Fruit fly (Drosophila melanogaster) whole organism, embryonic: Measurements from ENCODE around the gene Ilp6.

ENCODE experiments used
- C15 ChIP-seq: fragments of 200-800 bp; sonication (Bioruptor generic); IDR thresholded peaks from 3 replicates; pipeline ENCODE4 v1.3.6; 2022; ENCODE audit warnings: missing biosample characterization, missing genetic modification characterization
- CG1024 ChIP-seq: fragments of 200-800 bp; sonication (Bioruptor generic); IDR thresholded peaks from 2 replicates; pipeline ENCODE4 v1.3.6; 2022; ENCODE audit warnings: missing biosample characterization, missing genetic modification characterization
- CG10431 ChIP-seq: fragments of 200-800 bp; sonication (Bioruptor generic); optimal IDR thresholded peaks from 3 replicates; lab custom pipeline; 2018; ENCODE audit warnings: missing biosample characterization, mild to moderate bottlenecking, missing genetic modification characterization
- CG10959 ChIP-seq: fragments of 200-800 bp; sonication (Bioruptor generic); IDR thresholded peaks from 2 replicates; pipeline ENCODE4 v1.3.6; 2022; ENCODE audit warnings: missing biosample characterization, missing genetic modification characterization
- CG12071 ChIP-seq: fragments of 200-800 bp; sonication (Bioruptor generic); optimal IDR thresholded peaks from 3 replicates; lab custom pipeline; 2018; ENCODE audit warnings: missing biosample characterization, mild to moderate bottlenecking, missing genetic modification characterization
- CG12299 ChIP-seq: fragments of 200-800 bp; sonication (Bioruptor generic); optimal IDR thresholded peaks from 2 replicates; lab custom pipeline; 2018; ENCODE audit warnings: missing biosample characterization, mild to moderate bottlenecking, missing genetic modification characterization
- CG13775 ChIP-seq: fragments of 200-800 bp; sonication (Bioruptor generic); optimal IDR thresholded peaks from 3 replicates; lab custom pipeline; 2017; ENCODE audit warnings: missing biosample characterization, mild to moderate bottlenecking, missing genetic modification characterization
- CG14667 ChIP-seq: fragments of 200-800 bp; sonication (Bioruptor generic); IDR thresholded peaks from 2 replicates; pipeline ENCODE4 v1.3.6; 2022; ENCODE audit warnings: missing biosample characterization, missing genetic modification characterization
- CG14965 ChIP-seq: fragments of 200-800 bp; sonication (Bioruptor generic); optimal IDR thresholded peaks from 2 replicates; lab custom pipeline; 2016; ENCODE audit warnings: missing biosample characterization, missing genetic modification characterization, borderline replicate concordance
- CG15073 ChIP-seq: fragments of 200-800 bp; sonication (Bioruptor generic); optimal IDR thresholded peaks from 2 replicates; lab custom pipeline; 2016; ENCODE audit warnings: missing biosample characterization, missing genetic modification characterization
- CG1602 ChIP-seq: fragments of 200-800 bp; sonication (Bioruptor generic); optimal IDR thresholded peaks from 3 replicates; lab custom pipeline; 2016; ENCODE audit warnings: missing biosample characterization, missing genetic modification characterization
- CG16779 ChIP-seq: fragments of 200-800 bp; sonication (Bioruptor generic); IDR thresholded peaks from 2 replicates; pipeline ENCODE4 v1.3.6; 2022; ENCODE audit warnings: missing biosample characterization, missing genetic modification characterization
- CG1792 ChIP-seq: fragments of 200-800 bp; sonication (Bioruptor generic); optimal IDR thresholded peaks from 2 replicates; lab custom pipeline; 2016; ENCODE audit warnings: missing biosample characterization, missing genetic modification characterization
- CG18011 ChIP-seq: fragments of 200-800 bp; sonication (Bioruptor generic); optimal IDR thresholded peaks from 2 replicates; lab custom pipeline; 2017; ENCODE audit warnings: missing biosample characterization, missing genetic modification characterization, mild to moderate bottlenecking, moderate library complexity, missing genotype
- CG18262 ChIP-seq: fragments of 200-800 bp; optimal IDR thresholded peaks from 3 replicates; lab custom pipeline; 2019; ENCODE audit warnings: missing biosample characterization, mild to moderate bottlenecking, missing genetic modification characterization, moderate library complexity
- CG30403 ChIP-seq: fragments of 200-800 bp; sonication (Bioruptor generic); optimal IDR thresholded peaks from 3 replicates; lab custom pipeline; 2016; ENCODE audit warnings: missing biosample characterization, missing genetic modification characterization
- CG31224 ChIP-seq: fragments of 200-800 bp; sonication (Bioruptor generic); IDR thresholded peaks from 2 replicates; pipeline ENCODE4 v1.3.6; 2022; ENCODE audit warnings: missing biosample characterization, missing genetic modification characterization
- CG3163 ChIP-seq: fragments of 200-800 bp; sonication (Bioruptor generic); optimal IDR thresholded peaks from 3 replicates; lab custom pipeline; 2016; ENCODE audit warnings: missing biosample characterization, missing genetic modification characterization
- CG32767 ChIP-seq: fragments of 200-800 bp; sonication (Bioruptor generic); IDR thresholded peaks from 2 replicates; pipeline ENCODE4 v1.3.6; 2022; ENCODE audit warnings: missing biosample characterization, missing genetic modification characterization
- CG33557 ChIP-seq: fragments of 200-800 bp; sonication (Bioruptor generic); optimal IDR thresholded peaks from 2 replicates; lab custom pipeline; 2019; ENCODE audit warnings: missing biosample characterization, mild to moderate bottlenecking, missing genetic modification characterization, moderate library complexity
- CG34224 ChIP-seq: fragments of 200-800 bp; sonication (Bioruptor generic); IDR thresholded peaks from 3 replicates; pipeline ENCODE4 v1.3.6; 2022; ENCODE audit warnings: missing biosample characterization, missing genetic modification characterization; ENCODE audit not compliant: partially characterized antibody
- CG34376 ChIP-seq: fragments of 200-800 bp; sonication (Bioruptor generic); optimal IDR thresholded peaks from 2 replicates; lab custom pipeline; 2018; ENCODE audit warnings: missing biosample characterization, mild to moderate bottlenecking, missing genetic modification characterization
- CG7372 ChIP-seq: fragments of 200-800 bp; sonication (Bioruptor generic); IDR thresholded peaks from 2 replicates; pipeline ENCODE4 v1.3.6; 2022; ENCODE audit warnings: missing biosample characterization, missing genetic modification characterization
- CG7745 ChIP-seq: fragments of 200-800 bp; sonication (Bioruptor generic); optimal IDR thresholded peaks from 2 replicates; lab custom pipeline; 2018; ENCODE audit warnings: missing biosample characterization, mild to moderate bottlenecking, missing genetic modification characterization, moderate library complexity
- CTCF ChIP-seq: fragments of 200-800 bp; sonication (Bioruptor generic); optimal IDR thresholded peaks from 2 replicates; lab custom pipeline; 2017; ENCODE audit warnings: missing biosample characterization, mild to moderate bottlenecking, missing genetic modification characterization, moderate library complexity
- Chrac-16 ChIP-seq: fragments of 200-800 bp; sonication (Bioruptor generic); optimal IDR thresholded peaks from 3 replicates; lab custom pipeline; 2016; ENCODE audit warnings: missing biosample characterization, missing genetic modification characterization
- Dbx ChIP-seq: fragments of 200-800 bp; sonication (Bioruptor generic); IDR thresholded peaks from 3 replicates; pipeline ENCODE4 v1.3.6; 2022; ENCODE audit warnings: missing biosample characterization, missing genetic modification characterization
- Ets97D ChIP-seq: fragments of 200-800 bp; sonication (Bioruptor generic); optimal IDR thresholded peaks from 3 replicates; lab custom pipeline; 2016; ENCODE audit warnings: missing biosample characterization, missing genetic modification characterization
- Gug ChIP-seq: fragments of 200-800 bp; sonication (Bioruptor generic); IDR thresholded peaks from 4 replicates; pipeline ENCODE4 v1.3.6; 2022; ENCODE audit warnings: missing biosample characterization, missing genetic modification characterization
- HLH4C ChIP-seq: fragments of 200-800 bp; sonication (Bioruptor generic); IDR thresholded peaks from 3 replicates; pipeline ENCODE4 v1.3.6; 2022; ENCODE audit warnings: missing biosample characterization, missing genetic modification characterization; ENCODE audit not compliant: partially characterized antibody
- HLHmδ ChIP-seq: fragments of 200-800 bp; sonication (Bioruptor generic); optimal IDR thresholded peaks from 2 replicates; lab custom pipeline; 2018; ENCODE audit warnings: missing biosample characterization, mild to moderate bottlenecking, missing genetic modification characterization, moderate library complexity
- Hmr ChIP-seq: fragments of 200-800 bp; sonication (Bioruptor generic); optimal IDR thresholded peaks from 3 replicates; lab custom pipeline; 2017; ENCODE audit warnings: mild to moderate bottlenecking, missing biosample characterization, missing genetic modification reagents, missing genetic modification characterization
- Lhr ChIP-seq: fragments of 200-800 bp; sonication (Bioruptor generic); optimal IDR thresholded peaks from 3 replicates; lab custom pipeline; 2017; ENCODE audit warnings: mild to moderate bottlenecking, missing biosample characterization, missing genetic modification reagents, missing genetic modification characterization
- Neu2 ChIP-seq: fragments of 200-800 bp; sonication (Bioruptor generic); optimal IDR thresholded peaks from 3 replicates; lab custom pipeline; 2016; ENCODE audit warnings: missing biosample characterization, missing genetic modification characterization, borderline replicate concordance
- Sox102F ChIP-seq: fragments of 200-800 bp; sonication (Bioruptor generic); optimal IDR thresholded peaks from 2 replicates; lab custom pipeline; 2018; ENCODE audit warnings: missing biosample characterization, mild to moderate bottlenecking, missing genetic modification characterization, moderate library complexity
- Sry-β ChIP-seq: fragments of 200-800 bp; sonication (Bioruptor generic); optimal IDR thresholded peaks from 2 replicates; lab custom pipeline; 2018; ENCODE audit warnings: missing biosample characterization, mild to moderate bottlenecking, missing genetic modification characterization, moderate library complexity
- cas ChIP-seq: fragments of 200-800 bp; sonication (Bioruptor generic); IDR thresholded peaks from 2 replicates; pipeline ENCODE4 v1.3.6; 2022; ENCODE audit warnings: missing biosample characterization, missing genetic modification characterization
- chinmo ChIP-seq: fragments of 200-800 bp; sonication (Bioruptor generic); IDR thresholded peaks from 4 replicates; pipeline ENCODE4 v1.3.6; 2022; ENCODE audit warnings: missing biosample characterization, missing genetic modification characterization; ENCODE audit not compliant: partially characterized antibody
- dan ChIP-seq: fragments of 200-800 bp; sonication (Bioruptor generic); IDR thresholded peaks from 2 replicates; pipeline ENCODE4 v1.3.6; 2022; ENCODE audit warnings: missing biosample characterization, missing genetic modification characterization
- gsb-n ChIP-seq: fragments of 200-800 bp; sonication (Bioruptor generic); optimal IDR thresholded peaks from 3 replicates; lab custom pipeline; 2018; ENCODE audit warnings: missing biosample characterization, mild to moderate bottlenecking, missing genetic modification characterization
- h ChIP-seq: fragments of >200 bp; optimal IDR thresholded peaks from 2 replicates; lab custom pipeline; 2017
- hbn ChIP-seq: fragments of 200-800 bp; sonication (Bioruptor generic); IDR thresholded peaks from 2 replicates; pipeline ENCODE4 v1.3.6; 2022; ENCODE audit warnings: missing biosample characterization, missing genetic modification characterization; ENCODE audit not compliant: partially characterized antibody
- kay ChIP-seq: fragments of 200-800 bp; sonication (Bioruptor generic); optimal IDR thresholded peaks from 2 replicates; lab custom pipeline; 2016; ENCODE audit warnings: missing biosample characterization, missing genetic modification characterization
- lab ChIP-seq: fragments of 200-800 bp; sonication (Bioruptor generic); optimal IDR thresholded peaks from 3 replicates; lab custom pipeline; 2017; ENCODE audit warnings: missing biosample characterization, missing genetic modification characterization, mild to moderate bottlenecking, moderate library complexity, missing genetic modification reagents
- nerfin-2 ChIP-seq: fragments of 200-800 bp; sonication (Bioruptor generic); IDR thresholded peaks from 2 replicates; pipeline ENCODE4 v1.3.6; 2022; ENCODE audit warnings: missing biosample characterization, missing genetic modification characterization; ENCODE audit not compliant: partially characterized antibody
- oc ChIP-seq: fragments of 200-800 bp; sonication (Bioruptor generic); optimal IDR thresholded peaks from 2 replicates; lab custom pipeline; 2018; ENCODE audit warnings: missing biosample characterization, mild to moderate bottlenecking, missing genetic modification characterization, moderate library complexity
- peb ChIP-seq: fragments of 200-800 bp; sonication (Bioruptor generic); IDR thresholded peaks from 2 replicates; pipeline ENCODE4 v1.3.6; 2022; ENCODE audit warnings: missing biosample characterization, missing genetic modification characterization
- phol ChIP-seq: fragments of 200-800 bp; sonication (Bioruptor generic); optimal IDR thresholded peaks from 3 replicates; lab custom pipeline; 2018; ENCODE audit warnings: missing biosample characterization, mild to moderate bottlenecking, missing genetic modification characterization, moderate library complexity
- so ChIP-seq: fragments of 200-800 bp; sonication (Bioruptor generic); IDR thresholded peaks from 3 replicates; pipeline ENCODE4 v1.3.6; 2022; ENCODE audit warnings: missing biosample characterization, missing genetic modification characterization
- unpg ChIP-seq: fragments of 200-800 bp; sonication (Bioruptor generic); optimal IDR thresholded peaks from 3 replicates; lab custom pipeline; 2018; ENCODE audit warnings: missing biosample characterization, mild to moderate bottlenecking, missing genetic modification characterization, moderate library complexity
- wek ChIP-seq: fragments of 200-800 bp; sonication (Bioruptor generic); optimal IDR thresholded peaks from 3 replicates; lab custom pipeline; 2018; ENCODE audit warnings: missing biosample characterization, mild to moderate bottlenecking, missing genetic modification characterization, moderate library complexity

The Ilp6 gene

DNA sequence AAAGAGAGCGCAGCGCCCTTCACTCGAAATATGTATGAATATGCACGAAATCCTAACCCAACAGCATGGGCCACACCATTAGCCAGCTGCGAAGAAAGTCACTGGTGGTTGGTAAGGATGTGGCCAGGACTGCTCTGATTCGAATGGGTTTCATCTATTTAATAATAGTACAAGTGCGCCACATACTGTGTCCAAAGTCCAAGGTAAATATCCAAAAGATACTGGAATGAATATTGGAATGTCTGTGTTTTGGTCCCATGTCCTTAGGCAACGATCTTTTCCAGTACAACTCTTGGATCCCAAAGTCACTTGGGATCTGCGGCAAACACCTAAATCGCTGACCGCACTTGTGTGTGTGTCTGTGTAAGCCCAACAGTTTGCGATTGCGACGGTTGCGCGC is 28.2 kb downstream of the Ilp6 start (continued):
- no peak for TF ChIP-seq CG33557 (GFP tag; lab: Kevin White, UChicago)
- no peak for TF ChIP-seq CG7745 (tag; lab: Kevin White, UChicago)
- no peak for TF ChIP-seq Lhr (GFP tag; lab: Kevin White, UChicago)
- no peak for TF ChIP-seq h
- TF ChIP-seq HLHmδ (GFP tag; lab: Kevin White, UChicago): no peak
- TF ChIP-seq Neu2 (GFP tag; lab: Kevin White, UChicago): no peak
- TF ChIP-seq CG12071 (GFP tag; lab: Kevin White, UChicago): peak; percentile 56
- TF ChIP-seq phol (tag; lab: Kevin White, UChicago): peak; percentile 69
- TF ChIP-seq CG15073 (GFP tag; lab: Kevin White, UChicago): no peak
- TF ChIP-seq CG1602: peak; percentile 26
- no peak for TF ChIP-seq CG34224 (GFP tag; lab: Robert Waterston, UW)
- TF ChIP-seq Chrac-16 (GFP tag; lab: Kevin White, UChicago): peak; percentile 38
- peak; percentile 14 for TF ChIP-seq CG18011
- TF ChIP-seq Dbx (GFP tag; lab: Robert Waterston, UW): no peak
- no peak for TF ChIP-seq hbn (GFP tag; lab: Robert Waterston, UW)
- TF ChIP-seq CG18262: peak; percentile 59
- TF ChIP-seq CG14965 (GFP tag; lab: Kevin White, UChicago): peak; percentile 12
- TF ChIP-seq CG10431 (GFP tag; lab: Kevin White, UChicago): no peak
- peak; percentile 34 for TF ChIP-seq kay
- TF ChIP-seq CG7372 (GFP tag; lab: Robert Waterston, UW): 0 out of 2 replicates have a peak, but pooled peaks have one; percentile 40
- no peak for TF ChIP-seq dan (GFP tag; lab: Robert Waterston, UW)
- no peak for TF ChIP-seq wek (GFP tag; lab: Kevin White, UChicago)
- no peak for TF ChIP-seq cas
- TF ChIP-seq oc (tag; lab: Kevin White, UChicago): peak; percentile 22
- no peak for TF ChIP-seq chinmo
- no peak for TF ChIP-seq Sry-β (GFP tag; lab: Kevin White, UChicago)
- no peak for TF ChIP-seq CG10959
- TF ChIP-seq so (GFP tag; lab: Robert Waterston, UW): peak; percentile 64; the same call in 1 of the 3 replicates
- peak; percentile 45 for TF ChIP-seq CG3163 (GFP tag; lab: Kevin White, UChicago)
- TF ChIP-seq CG12299: peak; percentile 17
- no peak for TF ChIP-seq peb (GFP tag; lab: Robert Waterston, UW)
- no peak for TF ChIP-seq HLH4C (GFP tag; lab: Robert Waterston, UW)
- no peak for TF ChIP-seq C15
- TF ChIP-seq CTCF (GFP tag; lab: Kevin White, UChicago): no peak
- 0 out of 2 replicates have a peak, but pooled peaks have one; percentile 23 for TF ChIP-seq CG31224
- TF ChIP-seq gsb-n (tag; lab: Kevin White, UChicago): no peak
- no peak for TF ChIP-seq CG1024 (GFP tag; lab: Robert Waterston, UW)
- TF ChIP-seq CG34376 (GFP tag; lab: Kevin White, UChicago): no peak
- TF ChIP-seq CG16779 (GFP tag; lab: Robert Waterston, UW): no peak
- no peak for TF ChIP-seq CG14667 (GFP tag; lab: Robert Waterston, UW)
- TF ChIP-seq nerfin-2 (GFP tag; lab: Robert Waterston, UW): no peak
- no peak; the same call in 3 of the 4 replicates for TF ChIP-seq Gug (GFP tag; lab: Robert Waterston, UW)
- peak; percentile 68 for TF ChIP-seq CG32767
- TF ChIP-seq Hmr (GFP tag; lab: Kevin White, UChicago): peak; percentile 74
- peak; percentile 48 for TF ChIP-seq CG13775 (GFP tag; lab: Kevin White, UChicago)
- TF ChIP-seq CG1792 (GFP tag; lab: Kevin White, UChicago): peak; percentile 13
- TF ChIP-seq unpg (GFP tag; lab: Kevin White, UChicago): peak; percentile 59
- peak; percentile 67 for TF ChIP-seq CG30403 (GFP tag; lab: Kevin White, UChicago)
- TF ChIP-seq Sox102F: peak; percentile 76
- no peak for TF ChIP-seq Ets97D (GFP tag; lab: Kevin White, UChicago)
- TF ChIP-seq lab (GFP tag; lab: Kevin White, UChicago): peak; percentile 68
